Worm (Caenorhabditis elegans) whole organism, L1 larva: ENCODE measurements around the gene M70.5.

Experiments
- C04F5.9 ChIP-seq: sonication (generic microtip); optimal IDR thresholded peaks from 2 replicates; lab custom pipeline; 2016; ENCODE audit warnings: missing genetic modification characterization, missing compliant biosample characterization
- C16A3.4 ChIP-seq: fragments of 150-350 bp; optimal IDR thresholded peaks from 2 replicates; lab custom pipeline; 2014; ENCODE audit warnings: missing biosample characterization, missing genetic modification characterization
- F16B12.6 ChIP-seq: fragments of 150-350 bp; optimal IDR thresholded peaks from 2 replicates; lab custom pipeline; 2014; ENCODE audit warnings: missing biosample characterization, missing genetic modification characterization
- aha-1 ChIP-seq: fragments of 150-350 bp; optimal IDR thresholded peaks from 2 replicates; lab custom pipeline; 2014; ENCODE audit warnings: missing biosample characterization, missing genetic modification characterization
- alr-1 ChIP-seq: fragments of 200-800 bp; sonication (Bioruptor generic); optimal IDR thresholded peaks from 2 replicates; lab custom pipeline; 2018; ENCODE audit warnings: borderline replicate concordance, mild to moderate bottlenecking, missing genetic modification characterization, missing compliant biosample characterization
- ama-1 ChIP-seq: fragments of 150-350 bp; optimal IDR thresholded peaks from 2 replicates; lab custom pipeline; 2014
- blmp-1 ChIP-seq: fragments of 150-350 bp; optimal IDR thresholded peaks from 2 replicates; lab custom pipeline; 2014; ENCODE audit warnings: missing biosample characterization, missing genetic modification characterization
- ceh-63 ChIP-seq: fragments of 200-800 bp; sonication (Bioruptor generic); optimal IDR thresholded peaks from 2 replicates; lab custom pipeline; 2018; ENCODE audit warnings: mild to moderate bottlenecking, missing genetic modification characterization, missing compliant biosample characterization
- ceh-8 ChIP-seq: fragments of 200-800 bp; sonication (Bioruptor generic); optimal IDR thresholded peaks from 2 replicates; lab custom pipeline; 2018; ENCODE audit warnings: mild to moderate bottlenecking, missing genetic modification characterization, moderate library complexity, missing compliant biosample characterization
- ceh-82 ChIP-seq, 3 experiments: fragments of 150-350 bp in 1 of 3; sonication (generic microtip) in 2 of 3; optimal IDR thresholded peaks; 2 replicates each; lab custom pipeline; 2014 to 2017; ENCODE audit warnings: missing biosample characterization in 3 of 3, missing genetic modification characterization in 3 of 3
- ceh-88 ChIP-seq: fragments of 200-800 bp; sonication (Bioruptor generic); IDR thresholded peaks from 2 replicates; pipeline ENCODE4 v1.3.6; 2022; ENCODE audit warnings: missing genetic modification characterization, missing compliant biosample characterization
- ceh-90 ChIP-seq: sonication (generic microtip); optimal IDR thresholded peaks from 2 replicates; lab custom pipeline; 2016; ENCODE audit warnings: missing genetic modification characterization, missing compliant biosample characterization
- ces-1 ChIP-seq: fragments of 150-350 bp; optimal IDR thresholded peaks from 2 replicates; lab custom pipeline; 2014; ENCODE audit warnings: missing biosample characterization, missing genetic modification reagents, missing genetic modification characterization
- dsc-1 ChIP-seq: sonication (generic microtip); optimal IDR thresholded peaks from 2 replicates; lab custom pipeline; 2016; ENCODE audit warnings: mild to moderate bottlenecking, missing genetic modification characterization, missing compliant biosample characterization
- efl-3 ChIP-seq: fragments of 200-800 bp; sonication (Bioruptor generic); optimal IDR thresholded peaks from 2 replicates; lab custom pipeline; 2018; ENCODE audit warnings: mild to moderate bottlenecking, missing genetic modification characterization, missing compliant biosample characterization
- elt-3 ChIP-seq, 6 experiments: fragments of 150-350 bp in 1 of 6; sonication (generic microtip); optimal IDR thresholded peaks; 2 replicates each; lab custom pipeline; 2017 to 2018; ENCODE audit warnings: missing biosample characterization in 6 of 6, missing genetic modification characterization in 6 of 6, inconsistent platforms in 1 of 6
- fkh-8 ChIP-seq: sonication (generic microtip); optimal IDR thresholded peaks from 2 replicates; lab custom pipeline; 2016; ENCODE audit warnings: mild to moderate bottlenecking, missing genetic modification characterization, missing compliant biosample characterization
- fos-1 ChIP-seq: fragments of 150-350 bp; optimal IDR thresholded peaks from 2 replicates; lab custom pipeline; 2014; ENCODE audit warnings: missing biosample characterization, missing genetic modification characterization
- grh-1 ChIP-seq: fragments of 200-800 bp; sonication (Bioruptor generic); IDR thresholded peaks from 2 replicates; pipeline ENCODE4 v1.3.6; 2022; ENCODE audit warnings: missing genetic modification reagents, missing genetic modification characterization, missing compliant biosample characterization
- hlh-4 ChIP-seq: sonication (generic microtip); optimal IDR thresholded peaks from 2 replicates; lab custom pipeline; 2016; ENCODE audit warnings: mild to moderate bottlenecking, missing genetic modification characterization, missing compliant biosample characterization
- hpl-2 ChIP-seq: fragments of 150-350 bp; optimal IDR thresholded peaks from 2 replicates; lab custom pipeline; 2014; ENCODE audit warnings: missing biosample characterization, missing genetic modification reagents, missing genetic modification characterization
- irx-1 ChIP-seq: sonication (generic microtip); optimal IDR thresholded peaks from 2 replicates; lab custom pipeline; 2016; ENCODE audit warnings: missing genetic modification characterization, missing compliant biosample characterization
- isw-1 ChIP-seq: fragments of 200-800 bp; sonication (Bioruptor generic); IDR thresholded peaks from 2 replicates; pipeline ENCODE4 v1.3.6; 2022; ENCODE audit warnings: missing genetic modification characterization, missing compliant biosample characterization
- lin-13 ChIP-seq: fragments of 150-350 bp; optimal IDR thresholded peaks from 2 replicates; lab custom pipeline; 2014; ENCODE audit warnings: missing biosample characterization, missing genetic modification reagents, missing genetic modification characterization
- lin-14 ChIP-seq: fragments of 200-800 bp; sonication (Bioruptor generic); optimal IDR thresholded peaks from 2 replicates; lab custom pipeline; 2018; ENCODE audit warnings: mild to moderate bottlenecking, missing genetic modification characterization, moderate library complexity, missing compliant biosample characterization
- lin-35 ChIP-seq, 2 experiments: fragments of 150-350 bp; optimal IDR thresholded peaks; 2 replicates each; lab custom pipeline; 2014; ENCODE audit warnings: missing biosample characterization in 2 of 2, missing genetic modification characterization in 2 of 2, missing genetic modification reagents in 2 of 2
- lin-39 ChIP-seq: fragments of 150-350 bp; optimal IDR thresholded peaks from 2 replicates; lab custom pipeline; 2014; ENCODE audit warnings: missing biosample characterization, missing genetic modification reagents, missing genetic modification characterization
- mab-9 ChIP-seq: fragments of 200-800 bp; sonication (Bioruptor generic); IDR thresholded peaks from 2 replicates; pipeline ENCODE4 v1.3.6; 2022; ENCODE audit warnings: missing genetic modification reagents, missing genetic modification characterization, missing compliant biosample characterization
- mdl-1 ChIP-seq, 2 experiments: fragments of 150-350 bp; optimal IDR thresholded peaks; 2 replicates each; lab custom pipeline; 2014 to 2017; ENCODE audit warnings: missing biosample characterization in 2 of 2, missing genetic modification characterization in 2 of 2, inconsistent platforms in 1 of 2
- mef-2 ChIP-seq: fragments of 150-350 bp; optimal IDR thresholded peaks from 2 replicates; lab custom pipeline; 2014; ENCODE audit warnings: missing biosample characterization, missing genetic modification characterization
- nhr-11 ChIP-seq: fragments of 150-350 bp; optimal IDR thresholded peaks from 2 replicates; lab custom pipeline; 2014; ENCODE audit warnings: missing biosample characterization, missing genetic modification characterization
- nhr-237 ChIP-seq: fragments of 150-350 bp; optimal IDR thresholded peaks from 2 replicates; lab custom pipeline; 2014; ENCODE audit warnings: missing biosample characterization, missing genetic modification characterization
- nhr-28 ChIP-seq: fragments of 150-350 bp; optimal IDR thresholded peaks from 2 replicates; lab custom pipeline; 2014; ENCODE audit warnings: missing biosample characterization, missing genetic modification characterization
- nhr-71 ChIP-seq: sonication (generic microtip); optimal IDR thresholded peaks from 2 replicates; lab custom pipeline; 2016; ENCODE audit warnings: mild to moderate bottlenecking, missing genetic modification characterization, moderate library complexity, missing compliant biosample characterization
- nhr-76 ChIP-seq: sonication (generic microtip); optimal IDR thresholded peaks from 2 replicates; lab custom pipeline; 2017; ENCODE audit warnings: missing biosample characterization, missing genetic modification characterization
- nhr-84 ChIP-seq: sonication (generic microtip); optimal IDR thresholded peaks from 2 replicates; lab custom pipeline; 2017; ENCODE audit warnings: missing biosample characterization, missing genetic modification characterization
- nhr-85 ChIP-seq: sonication (generic microtip); peaks from one replicate; lab custom pipeline; 2016; ENCODE audit warnings: missing genetic modification characterization, inconsistent platforms, missing compliant biosample characterization
- nhr-90 ChIP-seq: sonication (generic microtip); optimal IDR thresholded peaks from 2 replicates; lab custom pipeline; 2016; ENCODE audit warnings: mild to moderate bottlenecking, missing genetic modification characterization, missing compliant biosample characterization; ENCODE audit not compliant: poor library complexity
- pax-3 ChIP-seq: fragments of 200-800 bp; sonication (Bioruptor generic); optimal IDR thresholded peaks from 2 replicates; lab custom pipeline; 2018; ENCODE audit warnings: mild to moderate bottlenecking, missing genetic modification characterization, moderate library complexity, missing compliant biosample characterization
- pqm-1 ChIP-seq: sonication (generic microtip); optimal IDR thresholded peaks from 3 replicates; lab custom pipeline; 2017; ENCODE audit warnings: missing biosample characterization, missing genetic modification characterization
- rnt-1 ChIP-seq: sonication (generic microtip); optimal IDR thresholded peaks from 2 replicates; lab custom pipeline; 2016; ENCODE audit warnings: mild to moderate bottlenecking, missing genetic modification characterization, moderate library complexity, missing compliant biosample characterization
- skn-1 ChIP-seq: fragments of 150-350 bp; optimal IDR thresholded peaks from 2 replicates; lab custom pipeline; 2014; ENCODE audit warnings: missing biosample characterization, missing genetic modification characterization
- snpc-4 ChIP-seq: fragments of 150-350 bp; optimal IDR thresholded peaks from 2 replicates; lab custom pipeline; 2014; ENCODE audit warnings: missing biosample characterization, missing genetic modification characterization
- sup-37 ChIP-seq: fragments of 200-800 bp; sonication (Bioruptor generic); optimal IDR thresholded peaks from 2 replicates; lab custom pipeline; 2018; ENCODE audit warnings: mild to moderate bottlenecking, missing genetic modification characterization, missing compliant biosample characterization
- tbx-2 ChIP-seq: sonication (generic microtip); optimal IDR thresholded peaks from 2 replicates; lab custom pipeline; 2016; ENCODE audit warnings: missing genetic modification characterization, missing compliant biosample characterization
- tlp-1 ChIP-seq: fragments of 150-350 bp; optimal IDR thresholded peaks from 2 replicates; lab custom pipeline; 2014; ENCODE audit warnings: missing biosample characterization, missing genetic modification characterization
- unc-130 ChIP-seq: fragments of 150-350 bp; optimal IDR thresholded peaks from 2 replicates; lab custom pipeline; 2017; ENCODE audit warnings: missing biosample characterization, missing genetic modification characterization, inconsistent platforms
- unc-62 ChIP-seq: fragments of 150-350 bp; optimal IDR thresholded peaks from 2 replicates; lab custom pipeline; 2014; ENCODE audit warnings: missing biosample characterization, missing genetic modification reagents, missing genetic modification characterization
- unc-86 ChIP-seq: sonication (generic microtip); optimal IDR thresholded peaks from 2 replicates; lab custom pipeline; 2016; ENCODE audit warnings: missing genetic modification characterization, missing compliant biosample characterization
- vab-15 ChIP-seq: sonication (generic microtip); optimal IDR thresholded peaks from 2 replicates; lab custom pipeline; 2017; ENCODE audit warnings: missing genotype, mild to moderate bottlenecking, missing genetic modification characterization, missing compliant biosample characterization
- xbp-1 ChIP-seq: sonication (generic microtip); optimal IDR thresholded peaks from 2 replicates; lab custom pipeline; 2016; ENCODE audit warnings: missing genetic modification characterization, missing compliant biosample characterization
- zip-4 ChIP-seq: fragments of 200-800 bp; sonication (Bioruptor generic); optimal IDR thresholded peaks from 2 replicates; lab custom pipeline; 2018; ENCODE audit warnings: mild to moderate bottlenecking, missing genetic modification characterization, moderate library complexity, missing compliant biosample characterization
- ztf-11 ChIP-seq, 2 experiments: sonication (generic microtip); optimal IDR thresholded peaks; 2 replicates each; lab custom pipeline; 2016 to 2017; ENCODE audit warnings: missing genetic modification characterization in 2 of 2, missing biosample characterization in 1 of 2, missing compliant biosample characterization in 1 of 2
- ztf-4 ChIP-seq: fragments of 150-350 bp; optimal IDR thresholded peaks from 2 replicates; lab custom pipeline; 2014; ENCODE audit warnings: missing biosample characterization, missing genetic modification characterization

Gene M70.5

ce11 chrIV:2219334-2219755, 56.1 kb downstream of the M70.5 start (continued):
- TF ChIP-seq isw-1 (GFP tag; lab: Robert Waterston, UW) (peak; percentile 95), nhr-76 (tag; lab: Kevin White, UChicago) (peak; percentile 70), nhr-85 (peak; percentile 100), efl-3 (peak; percentile 95), unc-62 (GFP tag; lab: Kevin White, UChicago) (no peak), vab-15 (tag; lab: Kevin White, UChicago) (peak; percentile 59), xbp-1 (tag; lab: Kevin White, UChicago) (peak; percentile 96), nhr-90 (tag; lab: Kevin White, UChicago) (peak; percentile 98), unc-130 (tag; lab: Kevin White, UChicago) (peak; percentile 65), mab-9 (GFP tag; lab: Robert Waterston, UW) (peak; percentile 96), unc-86 (tag; lab: Kevin White, UChicago) (peak; percentile 99), snpc-4 (tag; lab: Kevin White, UChicago) (peak; percentile 85), skn-1 (tag; lab: Kevin White, UChicago) (peak; percentile 87), dsc-1 (tag; lab: Kevin White, UChicago) (peak; percentile 98), sup-37 (GFP tag; lab: Kevin White, UChicago) (peak; percentile 98), fos-1 (tag; lab: Kevin White, UChicago) (peak; percentile 79), F16B12.6 (tag; lab: Kevin White, UChicago) (peak; percentile 40), tbx-2 (tag; lab: Kevin White, UChicago) (peak; percentile 98), ces-1 (GFP tag; lab: Kevin White, UChicago) (no peak), pqm-1 (tag; lab: Kevin White, UChicago) (no peak), elt-3 (tag; optimal IDR thresholded peaks at IDR 0.05; lab: Kevin White, UChicago) (peak in 3 of 6 experiments; percentile 76 to 85 (median 81)), mef-2 (tag; lab: Kevin White, UChicago) (peak; percentile 77), mdl-1 (tag; optimal IDR thresholded peaks at IDR 0.05; lab: Kevin White, UChicago) (peak; percentile 97 to 98), nhr-84 (tag; lab: Kevin White, UChicago) (no peak), rnt-1 (tag; lab: Kevin White, UChicago) (peak; percentile 94), lin-13 (peak; percentile 96), irx-1 (peak; percentile 98), nhr-71 (peak; percentile 100), lin-35 (GFP tag; optimal IDR thresholded peaks at IDR 0.05; lab: Kevin White, UChicago) (peak; percentile 82 to 90), C04F5.9 (tag; lab: Kevin White, UChicago) (peak; percentile 83), lin-14 (GFP tag; lab: Kevin White, UChicago) (peak; percentile 100), ceh-88 (GFP tag; lab: Robert Waterston, UW) (peak; percentile 93), hpl-2 (GFP tag; lab: Kevin White, UChicago) (peak; percentile 82), nhr-11 (tag; lab: Kevin White, UChicago) (peak; percentile 95), nhr-237 (tag; lab: Kevin White, UChicago) (peak; percentile 87), C16A3.4 (peak; percentile 80), aha-1 (tag; lab: Kevin White, UChicago) (peak; percentile 90), ceh-63 (GFP tag; lab: Kevin White, UChicago) (peak; percentile 90), ama-1 (lab: Kevin White, UChicago) (no peak), ceh-90 (tag; lab: Kevin White, UChicago) (peak; percentile 35), grh-1 (peak; percentile 99), ceh-82 (tag; optimal IDR thresholded peaks at IDR 0.05; lab: Kevin White, UChicago) (peak; percentile 76 to 94 (median 90)), blmp-1 (tag; lab: Kevin White, UChicago) (peak; percentile 58), lin-39 (tag; lab: Kevin White, UChicago) (peak; percentile 91), hlh-4 (tag; lab: Kevin White, UChicago) (no peak), nhr-28 (no peak), fkh-8 (tag; lab: Kevin White, UChicago) (peak; percentile 99), ztf-4 (peak; percentile 96), zip-4 (peak; percentile 96), tlp-1 (tag; lab: Kevin White, UChicago) (no peak), alr-1 (tag; lab: Kevin White, UChicago) (no peak), ztf-11 (tag; optimal IDR thresholded peaks at IDR 0.05; lab: Kevin White, UChicago) (peak; percentile 51 to 96), pax-3 (tag; lab: Kevin White, UChicago) (peak; percentile 99), ceh-8 (peak; percentile 96)
